Fruit fly (Drosophila melanogaster) whole organism, embryonic: ENCODE data around the gene mirr.

Source experiments
- B-H1 ChIP-seq: fragments of 200-800 bp; sonication (Bioruptor generic); IDR thresholded peaks from 3 replicates; pipeline ENCODE4 v1.3.6; 2022; ENCODE audit warnings: missing biosample characterization, missing genetic modification characterization
- CG11247 ChIP-seq: fragments of 200-800 bp; sonication (Bioruptor generic); IDR thresholded peaks from 2 replicates; pipeline ENCODE4 v1.3.6; 2022; ENCODE audit warnings: missing biosample characterization, missing genetic modification characterization
- CG11504 ChIP-seq: fragments of 200-800 bp; sonication (Bioruptor generic); optimal IDR thresholded peaks from 3 replicates; lab custom pipeline; 2019; ENCODE audit warnings: missing biosample characterization, mild to moderate bottlenecking, missing genetic modification characterization, moderate library complexity
- CG11696 ChIP-seq: fragments of 200-800 bp; sonication (Bioruptor generic); IDR thresholded peaks from 2 replicates; pipeline ENCODE4 v1.3.6; 2022; ENCODE audit warnings: missing biosample characterization, missing genetic modification characterization
- CG12744 ChIP-seq: fragments of 200-800 bp; sonication (Bioruptor generic); optimal IDR thresholded peaks from 2 replicates; lab custom pipeline; 2016; ENCODE audit warnings: missing biosample characterization, missing genetic modification characterization
- CG13296 ChIP-seq: fragments of 200-800 bp; sonication (Bioruptor generic); optimal IDR thresholded peaks from 3 replicates; lab custom pipeline; 2018; ENCODE audit warnings: missing biosample characterization, mild to moderate bottlenecking, missing genetic modification characterization
- CG16863 ChIP-seq: fragments of 200-800 bp; sonication (Bioruptor generic); optimal IDR thresholded peaks from 3 replicates; lab custom pipeline; 2016; ENCODE audit warnings: missing biosample characterization, missing genetic modification characterization
- CG17361 ChIP-seq: fragments of 200-800 bp; sonication (Bioruptor generic); IDR thresholded peaks from 3 replicates; pipeline ENCODE4 v1.3.6; 2022; ENCODE audit warnings: missing biosample characterization, missing genetic modification characterization
- CG17802 ChIP-seq: fragments of 200-800 bp; sonication (Bioruptor generic); optimal IDR thresholded peaks from 2 replicates; lab custom pipeline; 2018; ENCODE audit warnings: missing biosample characterization, mild to moderate bottlenecking, missing genetic modification characterization, moderate library complexity
- CG1792 ChIP-seq: fragments of 200-800 bp; sonication (Bioruptor generic); optimal IDR thresholded peaks from 2 replicates; lab custom pipeline; 2016; ENCODE audit warnings: missing biosample characterization, missing genetic modification characterization
- CG1832 ChIP-seq: fragments of 200-800 bp; sonication (Bioruptor generic); optimal IDR thresholded peaks from 2 replicates; lab custom pipeline; 2017; ENCODE audit warnings: missing biosample characterization, mild to moderate bottlenecking, missing genetic modification characterization, inconsistent platforms
- CG2199 ChIP-seq: fragments of 200-800 bp; sonication (Bioruptor generic); IDR thresholded peaks from 3 replicates; pipeline ENCODE4 v1.3.6; 2022; ENCODE audit warnings: missing biosample characterization, missing genetic modification characterization
- CG5245 ChIP-seq: fragments of 200-800 bp; sonication (Bioruptor generic); optimal IDR thresholded peaks from 3 replicates; lab custom pipeline; 2016; ENCODE audit warnings: missing biosample characterization, missing genetic modification characterization
- CG6791 ChIP-seq: fragments of 200-800 bp; sonication (Bioruptor generic); IDR thresholded peaks from 3 replicates; pipeline ENCODE4 v1.3.6; 2022; ENCODE audit warnings: missing biosample characterization, missing genetic modification characterization; ENCODE audit not compliant: partially characterized antibody
- CG7745 ChIP-seq: fragments of 200-800 bp; sonication (Bioruptor generic); optimal IDR thresholded peaks from 2 replicates; lab custom pipeline; 2018; ENCODE audit warnings: missing biosample characterization, mild to moderate bottlenecking, missing genetic modification characterization, moderate library complexity
- CG7786 ChIP-seq: fragments of 200-800 bp; sonication (Bioruptor generic); optimal IDR thresholded peaks from 2 replicates; lab custom pipeline; 2016; ENCODE audit warnings: missing biosample characterization, missing genetic modification characterization
- CoRest ChIP-seq: fragments of 200-800 bp; sonication (Bioruptor generic); optimal IDR thresholded peaks from 3 replicates; lab custom pipeline; 2018; ENCODE audit warnings: missing biosample characterization, mild to moderate bottlenecking, missing genetic modification characterization, moderate library complexity
- D19A ChIP-seq: fragments of 200-800 bp; optimal IDR thresholded peaks from 3 replicates; lab custom pipeline; 2019; ENCODE audit warnings: missing biosample characterization, mild to moderate bottlenecking, missing genetic modification characterization, moderate library complexity
- Drgx ChIP-seq: fragments of 200-800 bp; sonication (Bioruptor generic); IDR thresholded peaks from 2 replicates; pipeline ENCODE4 v1.3.6; 2022; ENCODE audit warnings: missing biosample characterization, missing genetic modification characterization
- Ets65A ChIP-seq: fragments of 200-800 bp; sonication (Bioruptor generic); peaks from one replicate; lab custom pipeline; 2016; ENCODE audit warnings: missing biosample characterization, missing genetic modification characterization
- H2.0 ChIP-seq: fragments of 200-800 bp; sonication (Bioruptor generic); IDR thresholded peaks from 2 replicates; pipeline ENCODE4 v1.3.6; 2022; ENCODE audit warnings: missing biosample characterization, missing genetic modification characterization
- Hand ChIP-seq: fragments of 200-800 bp; sonication (Bioruptor generic); optimal IDR thresholded peaks from 2 replicates; lab custom pipeline; 2017; ENCODE audit warnings: mild to moderate bottlenecking, missing biosample characterization, missing genetic modification reagents, missing genetic modification characterization
- Hey ChIP-seq: fragments of 200-800 bp; sonication (Bioruptor generic); optimal IDR thresholded peaks from 3 replicates; lab custom pipeline; 2018; ENCODE audit warnings: missing biosample characterization, mild to moderate bottlenecking, missing genetic modification characterization
- HmgZ ChIP-seq: fragments of 200-800 bp; sonication (Bioruptor generic); optimal IDR thresholded peaks from 2 replicates; lab custom pipeline; 2018; ENCODE audit warnings: missing biosample characterization, mild to moderate bottlenecking, missing genetic modification characterization
- Kr ChIP-seq: fragments of 200-800 bp; sonication (Bioruptor generic); optimal IDR thresholded peaks from 2 replicates; lab custom pipeline; 2017; ENCODE audit warnings: missing biosample characterization, mild to moderate bottlenecking, missing genetic modification characterization
- Lhr ChIP-seq: fragments of 200-800 bp; sonication (Bioruptor generic); optimal IDR thresholded peaks from 3 replicates; lab custom pipeline; 2017; ENCODE audit warnings: mild to moderate bottlenecking, missing biosample characterization, missing genetic modification reagents, missing genetic modification characterization
- Nf-YB ChIP-seq: fragments of 200-800 bp; sonication (Bioruptor generic); optimal IDR thresholded peaks from 3 replicates; lab custom pipeline; 2019; ENCODE audit warnings: missing biosample characterization, mild to moderate bottlenecking, missing genetic modification characterization, moderate library complexity
- Nf-YC ChIP-seq: fragments of 200-800 bp; optimal IDR thresholded peaks from 3 replicates; lab custom pipeline; 2019; ENCODE audit warnings: missing biosample characterization, mild to moderate bottlenecking, missing genetic modification characterization, moderate library complexity
- Six4 ChIP-seq: fragments of 200-800 bp; sonication (Bioruptor generic); optimal IDR thresholded peaks from 2 replicates; lab custom pipeline; 2016; ENCODE audit warnings: missing biosample characterization, missing genetic modification characterization
- abd-A ChIP-seq: fragments of 200-800 bp; sonication (Bioruptor generic); optimal IDR thresholded peaks from 3 replicates; lab custom pipeline; 2019; ENCODE audit warnings: missing biosample characterization, mild to moderate bottlenecking, missing genetic modification characterization, moderate library complexity
- ash1 ChIP-seq: fragments of 200-800 bp; sonication (Bioruptor generic); optimal IDR thresholded peaks from 2 replicates; lab custom pipeline; 2018; ENCODE audit warnings: missing biosample characterization, mild to moderate bottlenecking, missing genetic modification characterization
- crol ChIP-seq: fragments of 200-800 bp; sonication (Bioruptor generic); IDR thresholded peaks from 2 replicates; pipeline ENCODE4 v1.3.6; 2022; ENCODE audit warnings: missing biosample characterization, missing genetic modification characterization
- eve ChIP-seq, 2 experiments: fragments of >200 bp; optimal IDR thresholded peaks; 2 replicates each; lab custom pipeline; 2017; ENCODE audit warnings: missing biosample characterization in 2 of 2, missing genetic modification characterization in 2 of 2
- gcm ChIP-seq: fragments of 200-800 bp; sonication (Bioruptor generic); optimal IDR thresholded peaks from 2 replicates; lab custom pipeline; 2019; ENCODE audit warnings: missing biosample characterization, mild to moderate bottlenecking, missing genetic modification characterization, moderate library complexity
- gsb-n ChIP-seq: fragments of 200-800 bp; sonication (Bioruptor generic); optimal IDR thresholded peaks from 3 replicates; lab custom pipeline; 2018; ENCODE audit warnings: missing biosample characterization, mild to moderate bottlenecking, missing genetic modification characterization
- kni ChIP-seq: fragments of 200-800 bp; sonication (Bioruptor generic); optimal IDR thresholded peaks from 3 replicates; lab custom pipeline; 2017; ENCODE audit warnings: mild to moderate bottlenecking, missing biosample characterization, missing genetic modification reagents, missing genetic modification characterization
- lbe ChIP-seq: fragments of 200-800 bp; sonication (Bioruptor generic); optimal IDR thresholded peaks from 2 replicates; lab custom pipeline; 2016; ENCODE audit warnings: missing biosample characterization, mild to moderate bottlenecking, missing genetic modification characterization
- mirr ChIP-seq: fragments of 200-800 bp; sonication (Bioruptor generic); optimal IDR thresholded peaks from 3 replicates; lab custom pipeline; 2018; ENCODE audit warnings: missing biosample characterization, mild to moderate bottlenecking, missing genetic modification characterization
- nerfin-1 ChIP-seq: fragments of 200-800 bp; sonication (Bioruptor generic); optimal IDR thresholded peaks from 3 replicates; lab custom pipeline; 2019; ENCODE audit warnings: missing biosample characterization, mild to moderate bottlenecking, missing genetic modification characterization, moderate library complexity
- oc ChIP-seq: fragments of 200-800 bp; sonication (Bioruptor generic); optimal IDR thresholded peaks from 2 replicates; lab custom pipeline; 2018; ENCODE audit warnings: missing biosample characterization, mild to moderate bottlenecking, missing genetic modification characterization, moderate library complexity
- pnt ChIP-seq: fragments of 200-800 bp; sonication (Bioruptor generic); optimal IDR thresholded peaks from 3 replicates; lab custom pipeline; 2016; ENCODE audit warnings: missing biosample characterization, missing genetic modification characterization
- pros ChIP-seq: fragments of 200-800 bp; sonication (Bioruptor generic); optimal IDR thresholded peaks from 3 replicates; lab custom pipeline; 2019; ENCODE audit warnings: missing biosample characterization, mild to moderate bottlenecking, missing genetic modification characterization, moderate library complexity
- psq ChIP-seq: fragments of 200-800 bp; sonication (Bioruptor generic); optimal IDR thresholded peaks from 2 replicates; lab custom pipeline; 2017; ENCODE audit warnings: missing biosample characterization, missing genetic modification characterization
- rib ChIP-seq: fragments of 200-800 bp; sonication (Bioruptor generic); IDR thresholded peaks from 2 replicates; pipeline ENCODE4 v1.3.6; 2022; ENCODE audit warnings: missing biosample characterization, missing genetic modification characterization
- sd ChIP-seq: fragments of 200-800 bp; sonication (Bioruptor generic); optimal IDR thresholded peaks from 3 replicates; lab custom pipeline; 2018; ENCODE audit warnings: missing biosample characterization, mild to moderate bottlenecking, missing genetic modification characterization, moderate library complexity
- seq ChIP-seq: fragments of 200-800 bp; sonication (Bioruptor generic); IDR thresholded peaks from 2 replicates; pipeline ENCODE4 v1.3.6; 2022; ENCODE audit warnings: missing biosample characterization, missing genetic modification characterization
- vvl ChIP-seq: fragments of 200-800 bp; sonication (Bioruptor generic); IDR thresholded peaks from 2 replicates; pipeline ENCODE4 v1.3.6; 2022; ENCODE audit warnings: missing biosample characterization, missing genetic modification characterization

mirr gene

DNA sequence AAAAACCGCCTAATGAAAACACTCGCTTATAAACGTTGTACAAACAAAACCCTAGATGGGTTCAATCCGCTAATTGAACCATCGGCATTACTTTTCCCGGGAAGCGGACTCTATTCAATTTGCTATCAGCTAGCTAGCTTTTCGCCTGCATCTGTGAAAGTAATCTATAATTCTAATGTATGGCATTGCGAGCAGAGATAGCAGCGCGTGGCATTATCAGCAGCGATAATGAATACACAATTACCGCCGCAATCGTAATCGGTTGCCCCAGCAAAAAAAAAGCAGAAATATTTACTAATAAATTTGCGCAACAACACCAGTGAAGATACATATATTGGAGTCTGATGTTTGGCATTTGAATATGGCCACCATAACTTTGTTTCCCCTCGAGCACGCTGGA lies 14.2 kb upstream of the mirr start (continued):
- no peak for TF ChIP-seq CG16863 (GFP tag; lab: Kevin White, UChicago)
- no peak for TF ChIP-seq B-H1
- TF ChIP-seq CoRest (tag; lab: Kevin White, UChicago): no peak
- no peak for TF ChIP-seq CG17361 (GFP tag; lab: Robert Waterston, UW)
- TF ChIP-seq lbe (GFP tag; lab: Kevin White, UChicago): no peak
- TF ChIP-seq Drgx (GFP tag; lab: Robert Waterston, UW): no peak
- no peak for TF ChIP-seq CG11696 (GFP tag; lab: Robert Waterston, UW)
- no peak for TF ChIP-seq Kr (GFP tag; lab: Kevin White, UChicago)
- no peak for TF ChIP-seq CG13296 (GFP tag; lab: Kevin White, UChicago)
- TF ChIP-seq CG7786: no peak
- TF ChIP-seq Hand (GFP tag; lab: Kevin White, UChicago): no peak
- TF ChIP-seq CG12744 (GFP tag; lab: Kevin White, UChicago): no peak
- TF ChIP-seq pnt: no peak
- peak; percentile 98 for TF ChIP-seq mirr
- no peak for TF ChIP-seq CG17802 (tag; lab: Kevin White, UChicago)

- no peak for TF ChIP-seq rib
- peak; percentile 2 for TF ChIP-seq CG1832 (GFP tag; lab: Kevin White, UChicago)
- TF ChIP-seq Ets65A (GFP tag; lab: Kevin White, UChicago): peak; percentile 67
Observed at dm6 chr3L:12680445-12680844, 13.0 kb upstream of the mirr start.

dm6 chr3L:12681375-12681774 lies 12.1 kb upstream of the mirr start:
- TF ChIP-seq D19A: peak; percentile 23
- no peak for TF ChIP-seq psq (GFP tag; lab: Kevin White, UChicago)
- peak; percentile 9 for TF ChIP-seq sd (tag; lab: Kevin White, UChicago)
- 0 out of 3 replicates have a peak, but pooled peaks have one; percentile 37 for TF ChIP-seq CG2199 (GFP tag; lab: Robert Waterston, UW)
- TF ChIP-seq CG11504 (tag; lab: Kevin White, UChicago): no peak
- 0 out of 3 replicates have a peak, but pooled peaks have one; percentile 30 for TF ChIP-seq CG6791 (GFP tag; lab: Robert Waterston, UW)
- peak; percentile 14 for TF ChIP-seq gcm
- peak; percentile 82 for TF ChIP-seq kni (GFP tag; lab: Kevin White, UChicago)
- TF ChIP-seq Hey (tag; lab: Kevin White, UChicago): peak; percentile 15
- TF ChIP-seq Nf-YC: peak; percentile 82
- TF ChIP-seq CG7745 (tag; lab: Kevin White, UChicago): no peak
- TF ChIP-seq Lhr (GFP tag; lab: Kevin White, UChicago): no peak
- TF ChIP-seq CG5245 (GFP tag; lab: Kevin White, UChicago): no peak
- no peak for TF ChIP-seq eve (GFP tag; optimal IDR thresholded peaks at IDR 0.05; lab: Kevin White, UChicago)
- peak; percentile 34 for TF ChIP-seq nerfin-1 (tag; lab: Kevin White, UChicago)
- peak; percentile 7; the same call in 1 of the 2 replicates for TF ChIP-seq CG11247 (GFP tag; lab: Robert Waterston, UW)
- peak; percentile 22 for TF ChIP-seq gsb-n (tag; lab: Kevin White, UChicago)
- TF ChIP-seq abd-A: peak; percentile 9
- peak; percentile 40 for TF ChIP-seq oc (tag; lab: Kevin White, UChicago)
- TF ChIP-seq H2.0: no peak
- no peak for TF ChIP-seq Six4 (GFP tag; lab: Kevin White, UChicago)
- no peak for TF ChIP-seq HmgZ (tag; lab: Kevin White, UChicago)
- TF ChIP-seq pros (GFP tag; lab: Kevin White, UChicago): peak; percentile 5
- peak; percentile 84 for TF ChIP-seq crol (GFP tag; lab: Robert Waterston, UW)
- peak; percentile 75 for TF ChIP-seq mirr
- TF ChIP-seq ash1 (GFP tag; lab: Kevin White, UChicago): peak; percentile 44
- TF ChIP-seq Nf-YB (GFP tag; lab: Kevin White, UChicago): peak; percentile 74
- TF ChIP-seq vvl (GFP tag; lab: Robert Waterston, UW): no peak
- no peak for TF ChIP-seq Kr (GFP tag; lab: Kevin White, UChicago)
- peak; percentile 55; the same call in 1 of the 2 replicates for TF ChIP-seq seq (GFP tag; lab: Robert Waterston, UW)
- no peak for TF ChIP-seq CG1792 (GFP tag; lab: Kevin White, UChicago)
- TF ChIP-seq, all 482 proteins: peak for 19
